Fruit fly (Drosophila melanogaster) whole organism, embryonic: ENCODE results near the gene CG2224.

ENCODE experiments used
- B-H2 ChIP-seq: fragments of 200-800 bp; sonication (Bioruptor generic); optimal IDR thresholded peaks from 2 replicates; lab custom pipeline; 2018; ENCODE audit warnings: missing biosample characterization, mild to moderate bottlenecking, missing genetic modification characterization
- BtbVII ChIP-seq: fragments of 200-800 bp; sonication (Bioruptor generic); optimal IDR thresholded peaks from 3 replicates; lab custom pipeline; 2017; ENCODE audit warnings: missing biosample characterization, mild to moderate bottlenecking, missing genetic modification characterization
- CG11723 ChIP-seq: fragments of 200-800 bp; sonication (Bioruptor generic); optimal IDR thresholded peaks from 2 replicates; lab custom pipeline; 2017; ENCODE audit warnings: missing biosample characterization, mild to moderate bottlenecking, missing genetic modification characterization
- CG12299 ChIP-seq: fragments of 200-800 bp; sonication (Bioruptor generic); optimal IDR thresholded peaks from 2 replicates; lab custom pipeline; 2018; ENCODE audit warnings: missing biosample characterization, mild to moderate bottlenecking, missing genetic modification characterization
- CG1529 ChIP-seq: fragments of 200-800 bp; sonication (Bioruptor generic); optimal IDR thresholded peaks from 3 replicates; lab custom pipeline; 2018; ENCODE audit warnings: missing biosample characterization, missing genetic modification characterization
- CG15696 ChIP-seq: fragments of 200-800 bp; sonication (Bioruptor generic); optimal IDR thresholded peaks from 2 replicates; lab custom pipeline; 2019; ENCODE audit warnings: missing biosample characterization, mild to moderate bottlenecking, missing genetic modification characterization, moderate library complexity
- CG17359 ChIP-seq: fragments of 200-800 bp; sonication (Bioruptor generic); optimal IDR thresholded peaks from 3 replicates; lab custom pipeline; 2018; ENCODE audit warnings: missing biosample characterization, mild to moderate bottlenecking, missing genetic modification characterization, moderate library complexity
- CG17385 ChIP-seq: fragments of 200-800 bp; sonication (Bioruptor generic); optimal IDR thresholded peaks from 3 replicates; lab custom pipeline; 2018; ENCODE audit warnings: missing biosample characterization, mild to moderate bottlenecking, missing genetic modification characterization
- CG17802 ChIP-seq: fragments of 200-800 bp; sonication (Bioruptor generic); optimal IDR thresholded peaks from 2 replicates; lab custom pipeline; 2018; ENCODE audit warnings: missing biosample characterization, mild to moderate bottlenecking, missing genetic modification characterization, moderate library complexity
- CG17912 ChIP-seq: fragments of 200-800 bp; sonication (Bioruptor generic); optimal IDR thresholded peaks from 2 replicates; lab custom pipeline; 2018; ENCODE audit warnings: missing biosample characterization, mild to moderate bottlenecking, missing genetic modification characterization
- CG1832 ChIP-seq: fragments of 200-800 bp; sonication (Bioruptor generic); optimal IDR thresholded peaks from 2 replicates; lab custom pipeline; 2017; ENCODE audit warnings: missing biosample characterization, mild to moderate bottlenecking, missing genetic modification characterization, inconsistent platforms
- CG30020 ChIP-seq: fragments of 200-800 bp; optimal IDR thresholded peaks from 2 replicates; lab custom pipeline; 2019; ENCODE audit warnings: missing biosample characterization, mild to moderate bottlenecking, missing genetic modification characterization, moderate library complexity
- CG31388 ChIP-seq: fragments of 200-800 bp; sonication (Bioruptor generic); optimal IDR thresholded peaks from 2 replicates; lab custom pipeline; 2016; ENCODE audit warnings: missing biosample characterization, missing genetic modification characterization
- CG31441 ChIP-seq: fragments of 200-800 bp; sonication (Bioruptor generic); IDR thresholded peaks from 2 replicates; pipeline ENCODE4 v1.3.6; 2022; ENCODE audit warnings: missing biosample characterization, missing genetic modification characterization
- CG5953 ChIP-seq: fragments of 200-800 bp; sonication (Bioruptor generic); IDR thresholded peaks from 2 replicates; pipeline ENCODE4 v1.3.6; 2022; ENCODE audit warnings: missing biosample characterization, missing genetic modification characterization
- CG6854 ChIP-seq: fragments of 200-800 bp; sonication (Bioruptor generic); optimal IDR thresholded peaks from 3 replicates; lab custom pipeline; 2017; ENCODE audit warnings: missing biosample characterization, mild to moderate bottlenecking, missing genetic modification characterization
- CG8089 ChIP-seq: fragments of 200-800 bp; sonication (Bioruptor generic); optimal IDR thresholded peaks from 3 replicates; lab custom pipeline; 2016; ENCODE audit warnings: missing biosample characterization, missing genetic modification characterization
- CTCF ChIP-seq: fragments of 200-800 bp; sonication (Bioruptor generic); optimal IDR thresholded peaks from 2 replicates; lab custom pipeline; 2017; ENCODE audit warnings: missing biosample characterization, mild to moderate bottlenecking, missing genetic modification characterization, moderate library complexity
- D ChIP-seq, 2 experiments: fragments of 200-800 bp in 1 of 2; fragments of >200 bp in 1 of 2; sonication (Bioruptor generic) in 1 of 2; optimal IDR thresholded peaks; 2 replicates in 1 of 2; 3 replicates in 1 of 2; lab custom pipeline; 2017; ENCODE audit warnings: mild to moderate bottlenecking in 1 of 2, missing biosample characterization in 1 of 2, missing genetic modification characterization in 1 of 2, missing genetic modification reagents in 1 of 2
- Dip2 ChIP-seq: fragments of 200-800 bp; sonication (Bioruptor generic); IDR thresholded peaks from 2 replicates; pipeline ENCODE4 v1.3.6; 2022; ENCODE audit warnings: missing biosample characterization, missing genetic modification characterization
- Doc3 ChIP-seq: fragments of 200-800 bp; sonication (Bioruptor generic); IDR thresholded peaks from 3 replicates; pipeline ENCODE4 v1.3.6; 2022; ENCODE audit warnings: missing biosample characterization, missing genetic modification characterization; ENCODE audit not compliant: partially characterized antibody
- E2f2 ChIP-seq: fragments of 200-800 bp; sonication (Bioruptor generic); IDR thresholded peaks from 2 replicates; pipeline ENCODE4 v1.3.6; 2022; ENCODE audit warnings: missing biosample characterization, missing genetic modification characterization
- Eip74EF ChIP-seq, 2 experiments: fragments of 200-800 bp in 1 of 2; fragments of >200 bp in 1 of 2; sonication (Bioruptor generic) in 1 of 2; optimal IDR thresholded peaks; 2 replicates each; lab custom pipeline; 2017 to 2019; ENCODE audit warnings: missing biosample characterization in 2 of 2, missing genetic modification characterization in 2 of 2, mild to moderate bottlenecking in 1 of 2, moderate library complexity in 1 of 2
- Ets65A ChIP-seq: fragments of 200-800 bp; sonication (Bioruptor generic); peaks from one replicate; lab custom pipeline; 2016; ENCODE audit warnings: missing biosample characterization, missing genetic modification characterization
- H15 ChIP-seq: fragments of 200-800 bp; sonication (Bioruptor generic); IDR thresholded peaks from 3 replicates; pipeline ENCODE4 v1.3.6; 2022; ENCODE audit warnings: missing biosample characterization, missing genetic modification characterization
- HLH4C ChIP-seq: fragments of 200-800 bp; sonication (Bioruptor generic); IDR thresholded peaks from 3 replicates; pipeline ENCODE4 v1.3.6; 2022; ENCODE audit warnings: missing biosample characterization, missing genetic modification characterization; ENCODE audit not compliant: partially characterized antibody
- HLH54F ChIP-seq: fragments of 200-800 bp; sonication (Bioruptor generic); optimal IDR thresholded peaks from 3 replicates; lab custom pipeline; 2016; ENCODE audit warnings: missing biosample characterization, missing genetic modification characterization
- HmgZ ChIP-seq: fragments of 200-800 bp; sonication (Bioruptor generic); optimal IDR thresholded peaks from 2 replicates; lab custom pipeline; 2018; ENCODE audit warnings: missing biosample characterization, mild to moderate bottlenecking, missing genetic modification characterization
- PHDP ChIP-seq: fragments of 200-800 bp; sonication (Bioruptor generic); optimal IDR thresholded peaks from 3 replicates; lab custom pipeline; 2018; ENCODE audit warnings: missing biosample characterization, mild to moderate bottlenecking, missing genetic modification characterization, moderate library complexity
- Poxn ChIP-seq: fragments of 200-800 bp; sonication (Bioruptor generic); IDR thresholded peaks from 2 replicates; pipeline ENCODE4 v1.3.6; 2022; ENCODE audit warnings: missing biosample characterization, missing genetic modification characterization
- Sry-δ ChIP-seq: fragments of 200-800 bp; sonication (Bioruptor generic); optimal IDR thresholded peaks from 2 replicates; lab custom pipeline; 2016; ENCODE audit warnings: missing biosample characterization, missing genetic modification characterization
- Trl ChIP-seq, 3 experiments: fragments of >200 bp in 2 of 3; fragments of 200-800 bp in 1 of 3; sonication (Bioruptor generic) in 1 of 3; optimal IDR thresholded peaks; 2 replicates in 1 of 3; 3 replicates in 2 of 3; lab custom pipeline; 2016 to 2017; ENCODE audit warnings: missing biosample characterization in 1 of 3, missing genetic modification characterization in 1 of 3
- dysf ChIP-seq: fragments of 200-800 bp; sonication (Bioruptor generic); IDR thresholded peaks from 3 replicates; pipeline ENCODE4 v1.3.6; 2022; ENCODE audit warnings: missing biosample characterization, missing genetic modification characterization
- emc ChIP-seq: fragments of 200-800 bp; sonication (Bioruptor generic); optimal IDR thresholded peaks from 2 replicates; lab custom pipeline; 2016; ENCODE audit warnings: missing biosample characterization, missing genetic modification characterization
- hb ChIP-seq: fragments of 200-800 bp; sonication (Bioruptor generic); IDR thresholded peaks from 3 replicates; pipeline ENCODE4 v1.3.6; 2022; ENCODE audit warnings: missing biosample characterization, missing genetic modification characterization; ENCODE audit not compliant: partially characterized antibody
- nerfin-2 ChIP-seq: fragments of 200-800 bp; sonication (Bioruptor generic); IDR thresholded peaks from 2 replicates; pipeline ENCODE4 v1.3.6; 2022; ENCODE audit warnings: missing biosample characterization, missing genetic modification characterization; ENCODE audit not compliant: partially characterized antibody
- oc ChIP-seq: fragments of 200-800 bp; sonication (Bioruptor generic); optimal IDR thresholded peaks from 2 replicates; lab custom pipeline; 2018; ENCODE audit warnings: missing biosample characterization, mild to moderate bottlenecking, missing genetic modification characterization, moderate library complexity
- pb ChIP-seq: fragments of 200-800 bp; sonication (Bioruptor generic); optimal IDR thresholded peaks from 3 replicates; lab custom pipeline; 2016; ENCODE audit warnings: missing biosample characterization, missing genetic modification characterization
- row ChIP-seq: fragments of 200-800 bp; sonication (Bioruptor generic); IDR thresholded peaks from 3 replicates; pipeline ENCODE4 v1.3.6; 2022; ENCODE audit warnings: missing biosample characterization, missing genetic modification characterization
- schlank ChIP-seq: fragments of 200-800 bp; sonication (Bioruptor generic); optimal IDR thresholded peaks from 2 replicates; lab custom pipeline; 2018; ENCODE audit warnings: missing biosample characterization, mild to moderate bottlenecking, missing genetic modification characterization
- sens ChIP-seq: fragments of 200-800 bp; sonication (Bioruptor generic); peaks from one replicate; lab custom pipeline; 2016; ENCODE audit warnings: missing biosample characterization, missing genetic modification characterization
- sens-2 ChIP-seq: fragments of 200-800 bp; sonication (Bioruptor generic); IDR thresholded peaks from 2 replicates; pipeline ENCODE4 v1.3.6; 2022; ENCODE audit warnings: missing biosample characterization, missing genetic modification characterization
- sim ChIP-seq: fragments of 200-800 bp; sonication (Bioruptor generic); IDR thresholded peaks from 2 replicates; pipeline ENCODE4 v1.3.6; 2022; ENCODE audit warnings: missing biosample characterization, missing genetic modification characterization
- slp2 ChIP-seq: fragments of 200-800 bp; sonication (Bioruptor generic); optimal IDR thresholded peaks from 2 replicates; lab custom pipeline; 2016; ENCODE audit warnings: missing biosample characterization, missing genetic modification characterization
- tx ChIP-seq: fragments of 200-800 bp; sonication (Bioruptor generic); optimal IDR thresholded peaks from 2 replicates; lab custom pipeline; 2016; ENCODE audit warnings: missing biosample characterization, missing genetic modification characterization

CG2224 gene

DNA sequence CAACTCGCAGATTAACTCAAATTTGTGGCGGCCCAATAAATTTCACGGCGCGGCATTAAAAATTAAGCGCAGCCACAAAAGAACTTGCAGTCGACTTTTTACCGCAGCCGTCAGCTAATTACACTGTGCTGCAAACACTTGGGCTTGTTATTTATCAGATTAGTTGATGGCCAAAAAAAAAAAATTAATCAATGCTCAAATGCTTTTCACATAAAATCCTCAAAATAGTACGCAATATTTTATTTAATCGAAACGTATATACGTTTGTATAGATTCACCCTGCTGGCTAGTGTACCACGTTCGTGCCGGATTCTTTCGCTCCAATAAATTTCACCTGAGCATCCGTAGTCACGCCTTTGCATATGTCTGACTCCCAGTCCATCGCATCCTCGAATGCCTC, 45.3 kb downstream of the CG2224 start (continued):
- TF ChIP-seq hb (GFP tag; lab: Robert Waterston, UW) (no peak), Sry-δ (GFP tag; lab: Kevin White, UChicago) (no peak), sim (GFP tag; lab: Robert Waterston, UW) (no peak), tx (GFP tag; lab: Kevin White, UChicago) (no peak), HmgZ (tag; lab: Kevin White, UChicago) (no peak), CG15696 (no peak), H15 (GFP tag; lab: Robert Waterston, UW) (peak; percentile 66; the same call in 2 of the 3 replicates), pb (GFP tag; lab: Kevin White, UChicago) (no peak), CG5953 (no peak), B-H2 (GFP tag; lab: Kevin White, UChicago) (no peak), CG31441 (GFP tag; lab: Robert Waterston, UW) (peak; percentile 67), CG1529 (GFP tag; lab: Kevin White, UChicago) (no peak), CG6854 (no peak), sens (GFP tag; lab: Kevin White, UChicago) (peak; percentile 89), schlank (no peak), Eip74EF (GFP tag; optimal IDR thresholded peaks at IDR 0.05; lab: Kevin White, UChicago) (peak in 1 of 2 experiments; percentile 29), Trl (optimal IDR thresholded peaks at IDR 0.05; lab: Kevin White, UChicago) (no peak), Trl (GFP tag; optimal IDR thresholded peaks at IDR 0.05; lab: Kevin White, UChicago) (peak; percentile 11), PHDP (tag; lab: Kevin White, UChicago) (peak; percentile 58), Poxn (GFP tag; lab: Robert Waterston, UW) (no peak), Dip2 (GFP tag; lab: Robert Waterston, UW) (no peak), CG12299 (tag; lab: Kevin White, UChicago) (no peak), sens-2 (GFP tag; lab: Robert Waterston, UW) (peak; percentile 40; the same call in 1 of the 2 replicates), CTCF (GFP tag; lab: Kevin White, UChicago) (peak; percentile 2), CG31388 (no peak), E2f2 (GFP tag; lab: Robert Waterston, UW) (0 out of 2 replicates have a peak, but pooled peaks have one; percentile 18), CG17802 (tag; lab: Kevin White, UChicago) (no peak), row (GFP tag; lab: Robert Waterston, UW) (peak; percentile 67), dysf (GFP tag; lab: Robert Waterston, UW) (peak; percentile 62; the same call in 1 of the 3 replicates), D (optimal IDR thresholded peaks at IDR 0.05; lab: Kevin White, UChicago) (no peak), D (GFP tag; optimal IDR thresholded peaks at IDR 0.05; lab: Kevin White, UChicago) (peak; percentile 59), nerfin-2 (no peak)

DNA sequence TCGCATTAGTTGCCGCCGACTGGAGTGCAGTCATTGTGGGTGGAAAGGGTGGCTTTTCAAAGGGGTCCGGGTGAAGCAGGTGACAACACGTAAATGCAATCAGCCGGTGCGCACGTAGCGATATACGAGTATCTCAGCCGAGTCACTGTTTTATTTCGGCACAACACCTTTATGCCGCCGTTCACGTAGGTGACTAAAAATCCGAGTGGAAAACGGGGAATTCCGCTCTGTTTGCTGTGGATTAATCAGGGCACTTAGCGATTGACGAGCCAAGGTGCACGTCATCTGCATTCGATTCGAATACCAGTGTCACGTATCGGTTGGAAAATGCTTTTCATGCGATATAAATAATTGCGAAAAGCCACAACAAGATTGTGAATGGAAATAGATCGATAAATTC, 52.6 kb downstream of the CG2224 start:
- no peak for TF ChIP-seq CG17359
- TF ChIP-seq H15 (GFP tag; lab: Robert Waterston, UW), result no peak
- TF ChIP-seq HLH4C, result 0 out of 3 replicates have a peak, but pooled peaks have one; percentile 25
- no peak for TF ChIP-seq CG17385 (GFP tag; lab: Kevin White, UChicago)
- no peak for TF ChIP-seq BtbVII
- no peak for TF ChIP-seq Doc3
- no peak for TF ChIP-seq CG1832 (GFP tag; lab: Kevin White, UChicago)
- TF ChIP-seq CG17912 (GFP tag; lab: Kevin White, UChicago), result no peak
- no peak for TF ChIP-seq HLH54F (GFP tag; lab: Kevin White, UChicago)
- TF ChIP-seq Ets65A, result peak; percentile 85
- no peak for TF ChIP-seq emc (GFP tag; lab: Kevin White, UChicago)
- no peak for TF ChIP-seq oc
- TF ChIP-seq CG11723 (GFP tag; lab: Kevin White, UChicago), result no peak
- TF ChIP-seq CG8089, result no peak
- TF ChIP-seq slp2 (GFP tag; lab: Kevin White, UChicago), result no peak
- TF ChIP-seq CG30020, result no peak
